Comparison of ENCODE assay signal across 5 worm cellular contexts in genomic region chrII:10202275-10202674, ce11.
TF ChIP-seq lines count a peak whose summit lies in the region.

No protein-coding gene starts in this region.

TF ChIP-seq in whole organism, L1 larva, 84 proteins besides CTCF, POLR2A, EP300 and RAD21 (continues in another document):
- TF ChIP-seq rnt-1 (tag; optimal IDR thresholded peaks at IDR 0.05; lab: Kevin White, UChicago) (peak; percentile 41), dpl-1 (GFP tag; optimal IDR thresholded peaks at IDR 0.05; lab: Kevin White, UChicago) (no peak), nhr-28 (tag; optimal IDR thresholded peaks at IDR 0.05; lab: Kevin White, UChicago) (no peak), skn-1 (tag; optimal IDR thresholded peaks at IDR 0.05; lab: Kevin White, UChicago) (no peak), lin-14 (GFP tag; optimal IDR thresholded peaks at IDR 0.05; lab: Kevin White, UChicago) (peak; percentile 53), hlh-4 (tag; optimal IDR thresholded peaks at IDR 0.05; lab: Kevin White, UChicago) (no peak), nhr-71 (tag; optimal IDR thresholded peaks at IDR 0.05; lab: Kevin White, UChicago) (peak; percentile 5), efl-1 (optimal IDR thresholded peaks at IDR 0.05; lab: Kevin White, UChicago) (peak in 1 of 2 experiments; percentile 26), efl-1 (GFP tag; optimal IDR thresholded peaks at IDR 0.05 in 1 of 2; lab: Kevin White, UChicago) (peak in 1 of 2 experiments; percentile 47), ceh-88 (GFP tag; IDR thresholded peaks at IDR 0.05; lab: Robert Waterston, UW) (no peak), lin-15B (tag; optimal IDR thresholded peaks at IDR 0.05; lab: Kevin White, UChicago) (no peak), ztf-4 (tag; optimal IDR thresholded peaks at IDR 0.05; lab: Kevin White, UChicago) (no peak), lin-35 (GFP tag; optimal IDR thresholded peaks at IDR 0.05; lab: Kevin White, UChicago) (peak in 1 of 2 experiments; percentile 11), nhr-11 (tag; optimal IDR thresholded peaks at IDR 0.05; lab: Kevin White, UChicago) (peak; percentile 26), unc-62 (GFP tag; optimal IDR thresholded peaks at IDR 0.05; lab: Kevin White, UChicago) (no peak), hpl-2 (GFP tag; optimal IDR thresholded peaks at IDR 0.05; lab: Kevin White, UChicago) (no peak), swsn-7 (tag; optimal IDR thresholded peaks at IDR 0.05; lab: Kevin White, UChicago) (no peak), nhr-47 (tag; optimal IDR thresholded peaks at IDR 0.05; lab: Kevin White, UChicago) (peak; percentile 7), F16B12.6 (tag; optimal IDR thresholded peaks at IDR 0.05; lab: Kevin White, UChicago) (no peak)

TF ChIP-seq in whole organism, L3 larva, 47 proteins besides CTCF, POLR2A, EP300 and RAD21:
- TF ChIP-seq daf-12 (tag; optimal IDR thresholded peaks at IDR 0.05; lab: Kevin White, UChicago) (no peak), ztf-4 (tag; optimal IDR thresholded peaks at IDR 0.05; lab: Kevin White, UChicago) (no peak), skn-1 (tag; optimal IDR thresholded peaks at IDR 0.05; lab: Kevin White, UChicago) (no peak), unc-39 (tag; optimal IDR thresholded peaks at IDR 0.05; lab: Kevin White, UChicago) (no peak), sea-2 (GFP tag; optimal IDR thresholded peaks at IDR 0.05; lab: Kevin White, UChicago) (no peak), nhr-76 (tag; optimal IDR thresholded peaks at IDR 0.05; lab: Kevin White, UChicago) (no peak), mdl-1 (tag; optimal IDR thresholded peaks at IDR 0.05; lab: Kevin White, UChicago) (no peak), unc-62 (GFP tag; optimal IDR thresholded peaks at IDR 0.05; lab: Kevin White, UChicago) (no peak), snpc-4 (tag; optimal IDR thresholded peaks at IDR 0.05; lab: Kevin White, UChicago) (peak; percentile 32), hmg-11 (tag; optimal IDR thresholded peaks at IDR 0.05; lab: Kevin White, UChicago) (peak; percentile 18), lin-15B (tag; optimal IDR thresholded peaks at IDR 0.05; lab: Kevin White, UChicago) (peak; percentile 25), nhr-237 (tag; optimal IDR thresholded peaks at IDR 0.05; lab: Kevin White, UChicago) (no peak), nfya-1 (tag; optimal IDR thresholded peaks at IDR 0.05; lab: Kevin White, UChicago; ENCODE audit: insufficient read depth) (peak; percentile 68)

TF ChIP-seq in whole organism, early embryonic, 17 proteins besides CTCF, POLR2A, EP300 and RAD21:
- no peak for TF ChIP-seq ceh-13 (GFP tag; optimal IDR thresholded peaks at IDR 0.05; lab: Kevin White, UChicago)
- TF ChIP-seq ceh-36 (tag; optimal IDR thresholded peaks at IDR 0.05; lab: Kevin White, UChicago): no peak
- peak; percentile 84 for TF ChIP-seq hmg-4 (GFP tag; optimal IDR thresholded peaks at IDR 0.05; lab: Kevin White, UChicago)
- TF ChIP-seq sea-1 (GFP tag; conservative IDR thresholded peaks at IDR 0.05; lab: Robert Waterston, UW): no peak
- TF ChIP-seq F13C5.2 (tag; optimal IDR thresholded peaks at IDR 0.05; lab: Kevin White, UChicago): peak; percentile 64
- no peak for TF ChIP-seq tra-4 (tag; optimal IDR thresholded peaks at IDR 0.05; lab: Kevin White, UChicago)

TF ChIP-seq in whole organism, midembryonic, 9 proteins besides CTCF, POLR2A, EP300 and RAD21:
- TF ChIP-seq cog-1 (tag; optimal IDR thresholded peaks at IDR 0.05; lab: Kevin White, UChicago): peak; percentile 54
- no peak for TF ChIP-seq ref-1 (GFP tag; conservative IDR thresholded peaks at IDR 0.05; lab: Robert Waterston, UW)
- 0 out of 2 replicates have a peak, but pooled peaks have one; percentile 26 for TF ChIP-seq klf-2 (GFP tag; conservative IDR thresholded peaks at IDR 0.05; lab: Robert Waterston, UW)

TF ChIP-seq in whole organism, young adult, 124 proteins besides CTCF, POLR2A, EP300 and RAD21:
- TF ChIP-seq zfh-2 (GFP tag; conservative IDR thresholded peaks at IDR 0.05; lab: Robert Waterston, UW) (peak; percentile 55; the same call in 1 of the 2 replicates), akir-1 (GFP tag; optimal IDR thresholded peaks at IDR 0.05; lab: Kevin White, UChicago) (no peak), cebp-1 (GFP tag; IDR thresholded peaks at IDR 0.05; lab: Robert Waterston, UW) (no peak), cebp-1 (tag; optimal IDR thresholded peaks at IDR 0.05; lab: Kevin White, UChicago) (peak; percentile 24), zim-3 (tag; optimal IDR thresholded peaks at IDR 0.05; lab: Kevin White, UChicago) (no peak), ztf-26 (tag; optimal IDR thresholded peaks at IDR 0.05; lab: Kevin White, UChicago) (no peak), gei-17 (GFP tag; optimal IDR thresholded peaks at IDR 0.05; lab: Kevin White, UChicago) (no peak), madf-8 (GFP tag; conservative IDR thresholded peaks at IDR 0.05; lab: Robert Waterston, UW) (no peak)
